Fruit fly (Drosophila melanogaster): Measurements from ENCODE around the gene betaTub85D.

The betaTub85D gene

dm6 chr3R:9378644-9379411, 31.3 kb downstream of the betaTub85D start (continued):
- TF ChIP-seq CG10654 (GFP tag; optimal IDR thresholded peaks at IDR 0.05) (peak; percentile 11), Kr (GFP tag; optimal IDR thresholded peaks at IDR 0.05) (peak; percentile 87), Oli (tag; optimal IDR thresholded peaks at IDR 0.05) (peak; percentile 62), CG7556 (GFP tag; optimal IDR thresholded peaks at IDR 0.05) (peak; percentile 78), pros (GFP tag; optimal IDR thresholded peaks at IDR 0.05) (peak; percentile 23), tll (GFP tag; optimal IDR thresholded peaks at IDR 0.05) (peak in 1 of 2 experiments; percentile 81), CG10979 (tag; optimal IDR thresholded peaks at IDR 0.05) (peak; percentile 87), ab (GFP tag; optimal IDR thresholded peaks at IDR 0.05) (no peak), CG17359 (tag; optimal IDR thresholded peaks at IDR 0.05) (peak; percentile 5), pan (optimal IDR thresholded peaks at IDR 0.05) (no peak), pan (GFP tag; optimal IDR thresholded peaks at IDR 0.05 in 1 of 2, IDR thresholded peaks at IDR 0.05 in 1 of 2) (peak in 1 of 2 experiments; percentile 20), CG33557 (GFP tag; optimal IDR thresholded peaks at IDR 0.05) (peak; percentile 85), NC2α (GFP tag; optimal IDR thresholded peaks at IDR 0.05) (no peak), CG16779 (GFP tag; IDR thresholded peaks at IDR 0.05) (no peak), CG17385 (GFP tag; optimal IDR thresholded peaks at IDR 0.05) (peak; percentile 28), phol (tag; optimal IDR thresholded peaks at IDR 0.05) (peak; percentile 76), Pdp1 (GFP tag; optimal IDR thresholded peaks at IDR 0.05) (peak; percentile 1 to 37), CG18011 (GFP tag; optimal IDR thresholded peaks at IDR 0.05) (no peak), inv (GFP tag; IDR thresholded peaks at IDR 0.05; ENCODE audit: partially characterized antibody) (no peak), Abd-B (GFP tag; optimal IDR thresholded peaks at IDR 0.05) (peak; percentile 9), row (GFP tag; IDR thresholded peaks at IDR 0.05) (peak; percentile 68), pfk (GFP tag; optimal IDR thresholded peaks at IDR 0.05) (no peak), CG12155 (GFP tag; optimal IDR thresholded peaks at IDR 0.05) (peak; percentile 22), Eip74EF (GFP tag; optimal IDR thresholded peaks at IDR 0.05) (peak in 1 of 2 experiments; percentile 66), CG1603 (tag; optimal IDR thresholded peaks at IDR 0.05) (peak; percentile 51), CrebB (tag; optimal IDR thresholded peaks at IDR 0.05) (no peak), dpn (GFP tag; optimal IDR thresholded peaks at IDR 0.05) (peak in 1 of 2 experiments; percentile 20), sc (optimal IDR thresholded peaks at IDR 0.05) (no peak), sc (GFP tag; optimal IDR thresholded peaks at IDR 0.05) (peak; percentile 33), CG10147 (GFP tag; optimal IDR thresholded peaks at IDR 0.05) (no peak), CG7839 (tag; optimal IDR thresholded peaks at IDR 0.05) (peak; percentile 71), D (optimal IDR thresholded peaks at IDR 0.05) (no peak), D (GFP tag; optimal IDR thresholded peaks at IDR 0.05) (peak; percentile 74), CG14014 (GFP tag; IDR thresholded peaks at IDR 0.05) (no peak), CG2678 (tag; optimal IDR thresholded peaks at IDR 0.05) (peak; percentile 66), CG11247 (GFP tag; IDR thresholded peaks at IDR 0.05) (0 out of 2 replicates have a peak, but pooled peaks have one; percentile 7), kni (GFP tag; optimal IDR thresholded peaks at IDR 0.05) (peak; percentile 90), ewg (GFP tag; optimal IDR thresholded peaks at IDR 0.05) (peak; percentile 40), CG8290 (GFP tag; optimal IDR thresholded peaks at IDR 0.05) (peak; percentile 31), CG8290 (tag; optimal IDR thresholded peaks at IDR 0.05) (peak in 1 of 2 experiments; percentile 37), Max (GFP tag; optimal IDR thresholded peaks at IDR 0.05) (peak; percentile 24), CG16815 (GFP tag; optimal IDR thresholded peaks at IDR 0.05) (peak; percentile 67), BEAF-32 (GFP tag; optimal IDR thresholded peaks at IDR 0.05) (no peak), CG18764 (GFP tag; optimal IDR thresholded peaks at IDR 0.05) (peak; percentile 25), Hey (tag; optimal IDR thresholded peaks at IDR 0.05) (no peak), CG6765 (GFP tag; optimal IDR thresholded peaks at IDR 0.05) (no peak), esg (GFP tag; conservative IDR thresholded peaks at IDR 0.05) (no peak), nmo (GFP tag; optimal IDR thresholded peaks at IDR 0.05) (peak; percentile 79)

Measured in whole organism, embryonic.